Worm (Caenorhabditis elegans) whole organism, midembryonic: ENCODE measurements around the gene F58A3.4.

Source experiments
- T22C8.4 ChIP-seq: fragments of 200-800 bp; sonication (Bioruptor generic); IDR thresholded peaks from 2 replicates; pipeline ENCODE4 v1.3.6; 2022; ENCODE audit warnings: missing genetic modification characterization, missing compliant biosample characterization
- cog-1 ChIP-seq: sonication (generic microtip); optimal IDR thresholded peaks from 2 replicates; lab custom pipeline; 2016; ENCODE audit warnings: missing genetic modification characterization, missing compliant biosample characterization
- flt-1 ChIP-seq: fragments of 200-800 bp; sonication (Bioruptor generic); IDR thresholded peaks from 2 replicates; pipeline ENCODE4 v1.3.6; 2022; ENCODE audit warnings: missing genetic modification characterization, missing compliant biosample characterization
- klf-2 ChIP-seq: fragments of 200-800 bp; sonication (Bioruptor generic); conservative IDR thresholded peaks from 2 replicates; pipeline ENCODE4 v1.3.6; 2022; ENCODE audit warnings: missing genetic modification reagents, missing genetic modification characterization, missing compliant biosample characterization
- med-1 ChIP-seq: sonication (generic microtip); optimal IDR thresholded peaks from 2 replicates; lab custom pipeline; 2017; ENCODE audit warnings: missing genetic modification characterization, mild to moderate bottlenecking, missing compliant biosample characterization, antibody characterized with exemption, missing genetic modification reagents; ENCODE audit not compliant: insufficient read depth
- ref-1 ChIP-seq: fragments of 200-800 bp; sonication (Bioruptor generic); conservative IDR thresholded peaks from 2 replicates; pipeline ENCODE4 v1.3.6; 2022; ENCODE audit warnings: missing genetic modification reagents, missing genetic modification characterization, missing compliant biosample characterization

- no peak for TF ChIP-seq ref-1 (GFP tag; lab: Robert Waterston, UW)
- no peak for TF ChIP-seq klf-2 (GFP tag; lab: Robert Waterston, UW)
- no peak for TF ChIP-seq cog-1
- TF ChIP-seq flt-1 (GFP tag; lab: Robert Waterston, UW), result no peak
- no peak for TF ChIP-seq T22C8.4 (GFP tag; lab: Robert Waterston, UW)
- TF ChIP-seq med-1 (GFP tag; lab: Kevin White, UChicago), result no peak
Measured at ce11 chrX:10991352-10992172, 18.9 kb downstream of the F58A3.4 start.
